Worm (Caenorhabditis elegans): Measurements from ENCODE around the gene msp-3.

DNA sequence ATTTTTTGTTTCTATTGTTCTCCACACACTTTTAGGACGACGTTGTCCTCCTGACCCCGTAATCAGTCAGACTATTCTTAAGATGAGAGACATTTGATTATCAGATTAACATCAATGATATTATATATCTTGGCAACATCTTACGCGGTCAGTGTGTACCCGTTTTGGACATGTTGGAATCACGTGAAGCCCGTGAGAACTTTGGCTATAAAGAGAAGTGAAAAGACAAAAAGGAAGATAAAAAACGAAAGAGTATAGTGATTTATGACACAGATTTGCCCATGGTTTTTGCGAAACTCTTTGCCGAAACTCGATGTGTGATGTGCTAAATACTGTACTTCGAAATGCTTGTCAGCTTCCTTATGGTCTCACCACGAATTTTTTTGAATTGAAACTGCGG, 40.8 kb downstream of the msp-3 start:
- no peak for TF ChIP-seq aly-1 (tag; optimal IDR thresholded peaks at IDR 0.05)
- no peak for TF ChIP-seq flt-1 (GFP tag; IDR thresholded peaks at IDR 0.05)
- no peak for TF ChIP-seq hmg-4 (GFP tag; optimal IDR thresholded peaks at IDR 0.05)
- TF ChIP-seq ama-1 (optimal IDR thresholded peaks at IDR 0.05): no peak
- no peak for TF ChIP-seq ceh-13 (GFP tag; optimal IDR thresholded peaks at IDR 0.05)
- no peak for TF ChIP-seq tbx-11 (GFP tag; IDR thresholded peaks at IDR 0.05)

All from whole organism, early embryonic.